Worm (Caenorhabditis elegans) whole organism, young adult: ENCODE data around the gene T24C4.3.

Experiments used
- B0035.1 ChIP-seq: sonication (generic microtip); optimal IDR thresholded peaks from 2 replicates; lab custom pipeline; 2016; ENCODE audit warnings: missing genetic modification characterization, mild to moderate bottlenecking, missing compliant biosample characterization, missing genotype, missing genetic modification reagents
- B0336.3 ChIP-seq: fragments of 200-800 bp; sonication (Bioruptor generic); IDR thresholded peaks from 2 replicates; pipeline ENCODE4 v1.3.6; 2022; ENCODE audit warnings: missing genetic modification characterization, missing compliant biosample characterization
- F23B12.7 ChIP-seq: sonication (generic microtip); optimal IDR thresholded peaks from 2 replicates; lab custom pipeline; 2017; ENCODE audit warnings: missing genetic modification characterization, mild to moderate bottlenecking, missing compliant biosample characterization, antibody characterized with exemption, moderate library complexity; ENCODE audit not compliant: insufficient read depth
- F33H1.4 ChIP-seq: fragments of 200-800 bp; sonication (Bioruptor generic); IDR thresholded peaks from 2 replicates; pipeline ENCODE4 v1.3.6; 2022; ENCODE audit warnings: missing genetic modification reagents, missing genetic modification characterization, missing compliant biosample characterization
- F52B5.7 ChIP-seq: sonication (generic microtip); optimal IDR thresholded peaks from 2 replicates; lab custom pipeline; 2016; ENCODE audit warnings: mild to moderate bottlenecking, missing genetic modification characterization, missing compliant biosample characterization
- F57C9.4 ChIP-seq: sonication (generic microtip); optimal IDR thresholded peaks from 2 replicates; lab custom pipeline; 2017; ENCODE audit warnings: mild to moderate bottlenecking, missing genetic modification characterization, missing compliant biosample characterization
- K12H6.12 ChIP-seq: fragments of 200-800 bp; sonication (Bioruptor generic); optimal IDR thresholded peaks from 2 replicates; lab custom pipeline; 2018; ENCODE audit warnings: mild to moderate bottlenecking, missing genetic modification characterization, missing compliant biosample characterization
- T26A5.8 ChIP-seq: sonication (generic microtip); optimal IDR thresholded peaks from 2 replicates; lab custom pipeline; 2016; ENCODE audit warnings: missing genetic modification characterization, missing compliant biosample characterization
- Y53F4B.3 ChIP-seq: fragments of 200-800 bp; sonication (Bioruptor generic); IDR thresholded peaks from 2 replicates; pipeline ENCODE4 v1.3.6; 2022; ENCODE audit warnings: missing genetic modification reagents, missing genetic modification characterization, missing compliant biosample characterization
- aptf-2 ChIP-seq: fragments of 200-800 bp; sonication (Bioruptor generic); conservative IDR thresholded peaks from 2 replicates; pipeline ENCODE4 v1.3.6; 2022; ENCODE audit warnings: missing genetic modification reagents, missing genetic modification characterization, missing compliant biosample characterization
- bed-1 ChIP-seq: fragments of 200-800 bp; sonication (Bioruptor generic); IDR thresholded peaks from 2 replicates; pipeline ENCODE4 v1.3.6; 2022; ENCODE audit warnings: missing genetic modification reagents, missing genetic modification characterization, missing compliant biosample characterization
- cebp-2 ChIP-seq: fragments of 200-800 bp; sonication (Bioruptor generic); IDR thresholded peaks from 2 replicates; pipeline ENCODE4 v1.3.6; 2022; ENCODE audit warnings: missing genetic modification characterization, missing compliant biosample characterization
- ceh-100 ChIP-seq: fragments of 200-800 bp; sonication (Bioruptor generic); IDR thresholded peaks from 2 replicates; pipeline ENCODE4 v1.3.6; 2022; ENCODE audit warnings: missing genetic modification reagents, missing genetic modification characterization, missing compliant biosample characterization
- die-1 ChIP-seq: sonication (generic microtip); optimal IDR thresholded peaks from 2 replicates; lab custom pipeline; 2016; ENCODE audit warnings: missing genotype, mild to moderate bottlenecking, missing genetic modification characterization, missing compliant biosample characterization
- dpl-1 ChIP-seq: fragments of 150-350 bp; optimal IDR thresholded peaks from 2 replicates; lab custom pipeline; 2014; ENCODE audit warnings: missing biosample characterization, missing genetic modification reagents, missing genetic modification characterization
- efl-1 ChIP-seq: fragments of 150-350 bp; optimal IDR thresholded peaks from 2 replicates; lab custom pipeline; 2014; ENCODE audit warnings: missing biosample characterization, missing genetic modification reagents, missing genetic modification characterization
- egl-44 ChIP-seq: fragments of 200-800 bp; sonication (Bioruptor generic); IDR thresholded peaks from 2 replicates; pipeline ENCODE4 v1.3.6; 2022; ENCODE audit warnings: missing genetic modification reagents, missing genetic modification characterization, missing compliant biosample characterization
- ekl-4 ChIP-seq: fragments of 200-800 bp; sonication (Bioruptor generic); IDR thresholded peaks from 2 replicates; pipeline ENCODE4 v1.3.6; 2022; ENCODE audit warnings: missing genetic modification reagents, missing genetic modification characterization, missing compliant biosample characterization
- gei-17 ChIP-seq: fragments of 200-800 bp; sonication (Bioruptor generic); optimal IDR thresholded peaks from 2 replicates; lab custom pipeline; 2018; ENCODE audit warnings: mild to moderate bottlenecking, missing genetic modification characterization, missing compliant biosample characterization
- hmg-1.2 ChIP-seq: fragments of 200-800 bp; sonication (Bioruptor generic); IDR thresholded peaks from 2 replicates; pipeline ENCODE4 v1.3.6; 2022; ENCODE audit warnings: missing genetic modification reagents, missing genetic modification characterization, missing compliant biosample characterization
- lag-1 ChIP-seq: fragments of 200-800 bp; sonication (Bioruptor generic); IDR thresholded peaks from 2 replicates; pipeline ENCODE4 v1.3.6; 2022; ENCODE audit warnings: missing genetic modification reagents, missing genetic modification characterization, missing compliant biosample characterization
- lin-40 ChIP-seq: sonication (generic microtip); optimal IDR thresholded peaks from 2 replicates; lab custom pipeline; 2016; ENCODE audit warnings: missing genetic modification characterization, mild to moderate bottlenecking, missing compliant biosample characterization, missing genotype, missing genetic modification reagents
- lin-54 ChIP-seq: fragments of 200-800 bp; sonication (Bioruptor generic); optimal IDR thresholded peaks from 2 replicates; lab custom pipeline; 2018; ENCODE audit warnings: mild to moderate bottlenecking, missing genetic modification characterization, missing compliant biosample characterization
- lir-1 ChIP-seq: fragments of 200-800 bp; sonication (Bioruptor generic); conservative IDR thresholded peaks from 2 replicates; pipeline ENCODE4 v1.3.6; 2022; ENCODE audit warnings: missing genetic modification reagents, missing genetic modification characterization, missing compliant biosample characterization
- lsl-1 ChIP-seq: fragments of 200-800 bp; sonication (Bioruptor generic); optimal IDR thresholded peaks from 2 replicates; lab custom pipeline; 2018; ENCODE audit warnings: mild to moderate bottlenecking, missing genetic modification characterization, moderate library complexity, missing compliant biosample characterization
- lsy-27 ChIP-seq: sonication (generic microtip); optimal IDR thresholded peaks from 2 replicates; lab custom pipeline; 2017; ENCODE audit warnings: missing genetic modification characterization, mild to moderate bottlenecking, missing compliant biosample characterization, antibody characterized with exemption, missing genotype, borderline replicate concordance; ENCODE audit not compliant: insufficient read depth
- madf-10 ChIP-seq: sonication (generic microtip); optimal IDR thresholded peaks from 2 replicates; lab custom pipeline; 2016; ENCODE audit warnings: mild to moderate bottlenecking, missing genetic modification characterization, missing compliant biosample characterization
- madf-3 ChIP-seq: fragments of 200-800 bp; sonication (Bioruptor generic); IDR thresholded peaks from 2 replicates; pipeline ENCODE4 v1.3.6; 2022; ENCODE audit warnings: missing genetic modification reagents, missing genetic modification characterization, missing compliant biosample characterization
- mel-28 ChIP-seq: sonication (generic microtip); optimal IDR thresholded peaks from 2 replicates; lab custom pipeline; 2016; ENCODE audit warnings: borderline replicate concordance, mild to moderate bottlenecking, missing genetic modification characterization, missing compliant biosample characterization
- mes-4 ChIP-seq: sonication (generic microtip); optimal IDR thresholded peaks from 2 replicates; lab custom pipeline; 2016; ENCODE audit warnings: missing genotype, missing genetic modification characterization, missing compliant biosample characterization
- nfyb-1 ChIP-seq: fragments of 200-800 bp; sonication (Bioruptor generic); IDR thresholded peaks from 2 replicates; pipeline ENCODE4 v1.3.6; 2022; ENCODE audit warnings: missing genetic modification reagents, missing genetic modification characterization, missing compliant biosample characterization
- nhr-80 ChIP-seq: sonication (generic microtip); optimal IDR thresholded peaks from 2 replicates; lab custom pipeline; 2016; ENCODE audit warnings: missing genetic modification characterization, missing compliant biosample characterization
- pha-4 ChIP-seq: fragments of 150-350 bp; sonication (generic microtip); optimal IDR thresholded peaks from 2 replicates; lab custom pipeline; 2014; ENCODE audit warnings: missing biosample characterization, missing genetic modification reagents, missing genetic modification characterization
- sdz-38 ChIP-seq: sonication (generic microtip); optimal IDR thresholded peaks from 2 replicates; lab custom pipeline; 2016; ENCODE audit warnings: missing genotype, missing genetic modification characterization, missing compliant biosample characterization
- snpc-1.1 ChIP-seq: sonication (generic microtip); optimal IDR thresholded peaks from 2 replicates; lab custom pipeline; 2017; ENCODE audit warnings: missing genetic modification characterization, mild to moderate bottlenecking, missing compliant biosample characterization, antibody characterized with exemption, moderate library complexity, missing genotype, missing genetic modification reagents; ENCODE audit not compliant: insufficient read depth
- snpc-1.3 ChIP-seq: sonication (generic microtip); optimal IDR thresholded peaks from 2 replicates; lab custom pipeline; 2017; ENCODE audit warnings: missing genetic modification characterization, mild to moderate bottlenecking, missing compliant biosample characterization, antibody characterized with exemption, moderate library complexity, missing genotype, missing genetic modification reagents; ENCODE audit not compliant: insufficient read depth
- snpc-3.4 ChIP-seq: sonication (generic microtip); optimal IDR thresholded peaks from 2 replicates; lab custom pipeline; 2017; ENCODE audit warnings: missing genetic modification characterization, mild to moderate bottlenecking, missing compliant biosample characterization, antibody characterized with exemption, moderate library complexity, missing genotype, missing genetic modification reagents
- somi-1 ChIP-seq: fragments of 200-800 bp; sonication (Bioruptor generic); optimal IDR thresholded peaks from 2 replicates; lab custom pipeline; 2018; ENCODE audit warnings: mild to moderate bottlenecking, missing genetic modification characterization, missing compliant biosample characterization
- tbp1 ChIP-seq: fragments of 200-800 bp; sonication (Bioruptor generic); optimal IDR thresholded peaks from 2 replicates; lab custom pipeline; 2018; ENCODE audit warnings: mild to moderate bottlenecking, missing genetic modification characterization, missing compliant biosample characterization
- zfh-2 ChIP-seq: fragments of 200-800 bp; sonication (Bioruptor generic); conservative IDR thresholded peaks from 2 replicates; pipeline ENCODE4 v1.3.6; 2022; ENCODE audit warnings: missing genetic modification reagents, missing genetic modification characterization, missing compliant biosample characterization
- ztf-22 ChIP-seq: fragments of 200-800 bp; sonication (Bioruptor generic); optimal IDR thresholded peaks from 2 replicates; lab custom pipeline; 2018; ENCODE audit warnings: mild to moderate bottlenecking, missing genetic modification characterization, moderate library complexity, missing compliant biosample characterization
- ztf-26 ChIP-seq: sonication (generic microtip); optimal IDR thresholded peaks from 2 replicates; lab custom pipeline; 2017; ENCODE audit warnings: missing genetic modification characterization, missing compliant biosample characterization
- ztf-28 ChIP-seq: fragments of 200-800 bp; sonication (Bioruptor generic); IDR thresholded peaks from 2 replicates; pipeline ENCODE4 v1.3.6; 2022; ENCODE audit warnings: missing genetic modification reagents, missing genetic modification characterization, missing compliant biosample characterization

T24C4.3 gene

ce11 chrIII:901600-902250 lies 29.5 kb upstream of the T24C4.3 start (continued):
- TF ChIP-seq pha-4 (tag; lab: Kevin White, UChicago) (no peak), ztf-28 (GFP tag; lab: Robert Waterston, UW) (no peak), lsl-1 (GFP tag; lab: Kevin White, UChicago) (no peak), snpc-3.4 (tag; lab: Kevin White, UChicago) (no peak), F52B5.7 (no peak), zfh-2 (GFP tag; lab: Robert Waterston, UW) (no peak), gei-17 (no peak), mes-4 (tag; lab: Kevin White, UChicago) (no peak), cebp-2 (GFP tag; lab: Robert Waterston, UW) (no peak), hmg-1.2 (GFP tag; lab: Robert Waterston, UW) (0 out of 2 replicates have a peak, but pooled peaks have one; percentile 8), T26A5.8 (no peak), dpl-1 (GFP tag; lab: Kevin White, UChicago) (peak; percentile 47), madf-10 (tag; lab: Kevin White, UChicago) (no peak), aptf-2 (GFP tag; lab: Robert Waterston, UW) (no peak), B0336.3 (GFP tag; lab: Robert Waterston, UW) (no peak), ztf-22 (GFP tag; lab: Kevin White, UChicago) (no peak), egl-44 (GFP tag; lab: Robert Waterston, UW) (no peak), lsy-27 (no peak), tbp1 (GFP tag; lab: Kevin White, UChicago) (no peak), lag-1 (GFP tag; lab: Robert Waterston, UW) (no peak), F33H1.4 (GFP tag; lab: Robert Waterston, UW) (no peak), B0035.1 (tag; lab: Kevin White, UChicago) (no peak), lin-40 (tag; lab: Kevin White, UChicago) (peak; percentile 25), lin-54 (peak; percentile 41), die-1 (tag; lab: Kevin White, UChicago) (no peak), somi-1 (GFP tag; lab: Kevin White, UChicago) (no peak), F57C9.4 (no peak), nfyb-1 (GFP tag; lab: Robert Waterston, UW) (no peak), ztf-26 (tag; lab: Kevin White, UChicago) (peak; percentile 21), snpc-1.1 (tag; lab: Kevin White, UChicago) (no peak), nhr-80 (tag; lab: Kevin White, UChicago) (peak; percentile 54), K12H6.12 (tag; lab: Kevin White, UChicago) (no peak), F23B12.7 (tag; lab: Kevin White, UChicago) (no peak), bed-1 (GFP tag; lab: Robert Waterston, UW) (no peak), mel-28 (tag; lab: Kevin White, UChicago) (no peak), lir-1 (no peak), efl-1 (GFP tag; lab: Kevin White, UChicago) (peak; percentile 57), sdz-38 (no peak)
- TF ChIP-seq, all 124 proteins: peak for 14

ce11 chrIII:901148-901547 lies 28.9 kb upstream of the T24C4.3 start, which contains the start of gene sucl-2:
Gene sucl-2, minus strand, starts transcription at chrIII:901412.
- no peak for TF ChIP-seq snpc-1.1 (tag; lab: Kevin White, UChicago)
- no peak for TF ChIP-seq F57C9.4
- TF ChIP-seq ekl-4: peak; percentile 33; the same call in 1 of the 2 replicates
- TF ChIP-seq madf-3: peak; percentile 68; the same call in 1 of the 2 replicates
- TF ChIP-seq snpc-1.3 (tag; lab: Kevin White, UChicago): no peak
- no peak for TF ChIP-seq Y53F4B.3 (GFP tag; lab: Robert Waterston, UW)
- 0 out of 2 replicates have a peak, but pooled peaks have one; percentile 9 for TF ChIP-seq ceh-100
- TF ChIP-seq hmg-1.2 (GFP tag; lab: Robert Waterston, UW): 0 out of 2 replicates have a peak, but pooled peaks have one; percentile 8
- TF ChIP-seq, all 124 proteins: peak for 4
